Fruit fly (Drosophila melanogaster): ENCODE results near the gene Trax.

The Trax gene

dm6 chr3R:15356152-15356551 lies 5.3 kb upstream of the Trax start:
- TF ChIP-seq Snoo (tag; optimal IDR thresholded peaks at IDR 0.05) (no peak), CG32121 (GFP tag; IDR thresholded peaks at IDR 0.05) (no peak), fd96Ca (GFP tag; IDR thresholded peaks at IDR 0.05) (no peak), gl (tag; optimal IDR thresholded peaks at IDR 0.05) (no peak), CG8159 (tag; optimal IDR thresholded peaks at IDR 0.05) (no peak), EcR (GFP tag; optimal IDR thresholded peaks at IDR 0.05) (no peak), Pif1B (GFP tag; optimal IDR thresholded peaks at IDR 0.05) (no peak), CG14655 (GFP tag; optimal IDR thresholded peaks at IDR 0.05) (no peak)

- TF ChIP-seq CG14655 (GFP tag; optimal IDR thresholded peaks at IDR 0.05) (no peak), Pif1A (GFP tag; optimal IDR thresholded peaks at IDR 0.05) (no peak), CG13204 (GFP tag; optimal IDR thresholded peaks at IDR 0.05) (no peak), gl (tag; optimal IDR thresholded peaks at IDR 0.05) (peak; percentile 55), rn (GFP tag; IDR thresholded peaks at IDR 0.05) (peak; percentile 46; the same call in 1 of the 2 replicates), Ets98B (GFP tag; IDR thresholded peaks at IDR 0.05) (peak; percentile 75), D1 (tag; optimal IDR thresholded peaks at IDR 0.05) (no peak), CG4496 (GFP tag; IDR thresholded peaks at IDR 0.05) (peak; percentile 81), CG17806 (tag; optimal IDR thresholded peaks at IDR 0.05) (peak; percentile 83), Snoo (tag; optimal IDR thresholded peaks at IDR 0.05) (peak; percentile 63), CG15710 (tag; optimal IDR thresholded peaks at IDR 0.05) (peak; percentile 84), EcR (GFP tag; optimal IDR thresholded peaks at IDR 0.05) (peak; percentile 17), CG8159 (tag; optimal IDR thresholded peaks at IDR 0.05) (peak; percentile 89), fd96Ca (GFP tag; IDR thresholded peaks at IDR 0.05) (peak; percentile 75; the same call in 2 of the 3 replicates), CG10348 (GFP tag; IDR thresholded peaks at IDR 0.05) (0 out of 2 replicates have a peak, but pooled peaks have one; percentile 20), Pif1B (GFP tag; optimal IDR thresholded peaks at IDR 0.05) (no peak), CG34367 (tag; optimal IDR thresholded peaks at IDR 0.05) (peak; percentile 68), CG32121 (GFP tag; IDR thresholded peaks at IDR 0.05) (peak; percentile 72), CG12605 (GFP tag; IDR thresholded peaks at IDR 0.05) (0 out of 2 replicates have a peak, but pooled peaks have one; percentile 26), CG9948 (tag; optimal IDR thresholded peaks at IDR 0.05) (peak; percentile 77), CG8301 (tag; optimal IDR thresholded peaks at IDR 0.05) (no peak)
Observed at dm6 chr3R:15356645-15357431, 4.7 kb upstream of the Trax start, which contains the start of the genes Atg4b and Hibch. Atg4b (minus strand) TSS chr3R:15356924. Hibch (plus strand) TSS chr3R:15357229.

dm6 chr3R:15363608-15364007 lies 2.1 kb downstream of the Trax start, which contains the start of gene CG6171:
CG6171 (minus strand) TSS chr3R:15363857.
- TF ChIP-seq EcR (GFP tag; optimal IDR thresholded peaks at IDR 0.05) (no peak), gl (tag; optimal IDR thresholded peaks at IDR 0.05) (no peak), D1 (tag; optimal IDR thresholded peaks at IDR 0.05) (no peak), rn (GFP tag; IDR thresholded peaks at IDR 0.05) (no peak), CG12605 (GFP tag; IDR thresholded peaks at IDR 0.05) (no peak), Pif1A (GFP tag; optimal IDR thresholded peaks at IDR 0.05) (no peak), CG8159 (tag; optimal IDR thresholded peaks at IDR 0.05) (no peak), CG34367 (tag; optimal IDR thresholded peaks at IDR 0.05) (no peak), CG8301 (tag; optimal IDR thresholded peaks at IDR 0.05) (no peak), CG9948 (tag; optimal IDR thresholded peaks at IDR 0.05) (no peak), CG17806 (tag; optimal IDR thresholded peaks at IDR 0.05) (no peak), Snoo (tag; optimal IDR thresholded peaks at IDR 0.05) (no peak), CG14655 (GFP tag; optimal IDR thresholded peaks at IDR 0.05) (no peak), fd96Ca (GFP tag; IDR thresholded peaks at IDR 0.05) (no peak), CG32121 (GFP tag; IDR thresholded peaks at IDR 0.05) (no peak), CG13204 (GFP tag; optimal IDR thresholded peaks at IDR 0.05) (no peak)

- no peak for TF ChIP-seq EcR (GFP tag; optimal IDR thresholded peaks at IDR 0.05)
- TF ChIP-seq CG9948 (tag; optimal IDR thresholded peaks at IDR 0.05) = peak; percentile 43
- TF ChIP-seq CG15710 (tag; optimal IDR thresholded peaks at IDR 0.05) = peak; percentile 32
- peak; percentile 55 for TF ChIP-seq CG17806 (tag; optimal IDR thresholded peaks at IDR 0.05)
- no peak for TF ChIP-seq Pif1B (GFP tag; optimal IDR thresholded peaks at IDR 0.05)
- TF ChIP-seq D1 (tag; optimal IDR thresholded peaks at IDR 0.05) = no peak
- TF ChIP-seq CG14655 (GFP tag; optimal IDR thresholded peaks at IDR 0.05) = no peak
- no peak for TF ChIP-seq fd96Ca (GFP tag; IDR thresholded peaks at IDR 0.05)
- peak; percentile 41 for TF ChIP-seq Ets98B (GFP tag; IDR thresholded peaks at IDR 0.05)
- peak; percentile 62; the same call in 1 of the 2 replicates for TF ChIP-seq CG32121 (GFP tag; IDR thresholded peaks at IDR 0.05)
- TF ChIP-seq Snoo (tag; optimal IDR thresholded peaks at IDR 0.05) = peak; percentile 19
- TF ChIP-seq CG4496 (GFP tag; IDR thresholded peaks at IDR 0.05) = peak; percentile 76; the same call in 2 of the 3 replicates
- peak; percentile 46; the same call in 1 of the 2 replicates for TF ChIP-seq CG12605 (GFP tag; IDR thresholded peaks at IDR 0.05)
Observed at dm6 chr3R:15366839-15367238, 5.3 kb downstream of the Trax start.

dm6 chr3R:15367477-15367876 lies 6.0 kb downstream of the Trax start, which contains the start of gene CG34404:
CG34404 (minus strand) TSS chr3R:15367665.
- TF ChIP-seq CG10348 (GFP tag; IDR thresholded peaks at IDR 0.05) (no peak), CG13204 (GFP tag; optimal IDR thresholded peaks at IDR 0.05) (no peak), CG12605 (GFP tag; IDR thresholded peaks at IDR 0.05) (no peak), CG8159 (tag; optimal IDR thresholded peaks at IDR 0.05) (no peak)

- TF ChIP-seq Pif1B (GFP tag; optimal IDR thresholded peaks at IDR 0.05) (no peak), CG34367 (tag; optimal IDR thresholded peaks at IDR 0.05) (no peak), fd96Ca (GFP tag; IDR thresholded peaks at IDR 0.05) (no peak), CG12605 (GFP tag; IDR thresholded peaks at IDR 0.05) (no peak), CG14655 (GFP tag; optimal IDR thresholded peaks at IDR 0.05) (no peak), Pif1A (GFP tag; optimal IDR thresholded peaks at IDR 0.05) (no peak), Ets98B (GFP tag; IDR thresholded peaks at IDR 0.05) (no peak), gl (tag; optimal IDR thresholded peaks at IDR 0.05) (no peak), CG17806 (tag; optimal IDR thresholded peaks at IDR 0.05) (no peak)
Observed at dm6 chr3R:15369742-15370141, 8.2 kb downstream of the Trax start, which contains the start of gene CG14868. CG14868 (minus strand) TSS chr3R:15369945.

Data from whole organism, pupa.